Worm (Caenorhabditis elegans) whole organism, L2 larva: ENCODE data around the gene elof-1.

Experiments used
- R02D3.7 ChIP-seq: fragments of 150-350 bp; optimal IDR thresholded peaks from 2 replicates; lab custom pipeline; 2014; ENCODE audit warnings: missing biosample characterization, missing genetic modification characterization
- aly-2 ChIP-seq: fragments of 150-350 bp; optimal IDR thresholded peaks from 2 replicates; lab custom pipeline; 2014; ENCODE audit warnings: missing biosample characterization, missing genetic modification characterization
- dmd-4 ChIP-seq: sonication (generic microtip); optimal IDR thresholded peaks from 2 replicates; lab custom pipeline; 2017; ENCODE audit warnings: missing biosample characterization, missing genetic modification characterization
- peb-1 ChIP-seq: fragments of 150-350 bp; optimal IDR thresholded peaks from 2 replicates; lab custom pipeline; 2014; ENCODE audit warnings: missing biosample characterization, missing genetic modification characterization
- snpc-4 ChIP-seq: fragments of 150-350 bp; optimal IDR thresholded peaks from 2 replicates; lab custom pipeline; 2014; ENCODE audit warnings: missing biosample characterization, missing genetic modification characterization
- ztf-4 ChIP-seq: fragments of 150-350 bp; optimal IDR thresholded peaks from 2 replicates; lab custom pipeline; 2014; ENCODE audit warnings: missing biosample characterization, missing genetic modification characterization

ce11 chrII:14360675-14361074, 11.1 kb downstream of the elof-1 start:
- TF ChIP-seq aly-2 (tag; lab: Kevin White, UChicago) = no peak
- no peak for TF ChIP-seq peb-1
- TF ChIP-seq ztf-4 (tag; lab: Kevin White, UChicago) = no peak
- TF ChIP-seq dmd-4 (tag; lab: Kevin White, UChicago) = no peak
- no peak for TF ChIP-seq snpc-4 (tag; lab: Kevin White, UChicago)
- TF ChIP-seq R02D3.7 = no peak
